Worm (Caenorhabditis elegans) whole organism, L4/young adult: Measurements from ENCODE around the gene elof-1.

Experiments
- W03F9.2 ChIP-seq: fragments of 150-350 bp; optimal IDR thresholded peaks from 2 replicates; lab custom pipeline; 2014; ENCODE audit warnings: missing biosample characterization, missing genetic modification characterization
- dao-5 ChIP-seq: sonication (generic microtip); optimal IDR thresholded peaks from 2 replicates; lab custom pipeline; 2016; ENCODE audit warnings: missing genotype, missing genetic modification characterization, moderate library complexity, missing compliant biosample characterization
- him-1 ChIP-seq: sonication (generic microtip); optimal IDR thresholded peaks from 2 replicates; lab custom pipeline; 2016; ENCODE audit warnings: missing genotype, missing genetic modification reagents, missing genetic modification characterization, missing compliant biosample characterization

The elof-1 gene

DNA sequence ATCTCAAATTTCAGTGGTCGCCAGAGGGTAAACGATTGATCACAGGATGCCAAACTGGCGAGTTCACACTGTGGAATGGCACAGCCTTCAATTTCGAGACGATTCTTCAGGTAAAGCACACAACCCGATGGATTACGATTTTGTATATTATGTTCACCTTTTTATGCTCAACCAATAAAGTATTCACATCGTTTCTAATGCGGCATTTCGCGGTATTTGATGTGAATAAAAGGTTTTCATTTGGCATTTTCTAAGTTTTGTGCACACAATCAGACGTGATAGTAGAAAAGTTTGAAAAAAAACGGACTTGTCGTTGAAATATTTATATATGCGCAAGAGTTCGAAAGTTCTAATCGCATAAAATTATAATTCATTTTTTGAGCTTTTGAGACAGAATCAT is 9.5 kb downstream of the elof-1 start:
- no peak for TF ChIP-seq dao-5 (tag; lab: Kevin White, UChicago)
- TF ChIP-seq him-1 (tag; lab: Kevin White, UChicago), result no peak
- TF ChIP-seq W03F9.2 (tag; lab: Kevin White, UChicago), result no peak

DNA sequence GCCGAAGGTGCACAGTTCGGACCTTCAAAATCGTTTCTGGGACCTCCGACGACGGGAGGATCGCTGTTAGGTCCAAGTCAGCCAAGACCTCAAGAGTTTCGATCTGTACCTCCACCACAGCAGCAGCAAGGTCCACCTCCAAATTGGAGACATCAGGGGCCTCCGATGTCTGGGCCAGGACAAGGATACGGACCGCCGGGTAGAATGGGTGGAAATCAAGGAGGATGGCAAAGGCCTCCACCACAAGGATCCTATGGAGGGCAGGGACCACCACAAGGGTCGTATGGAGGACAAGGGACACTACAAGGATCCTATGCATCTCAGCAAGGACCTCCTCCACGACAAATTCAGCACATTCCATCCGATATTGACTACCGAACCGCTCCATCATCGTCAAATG is 11.1 kb downstream of the elof-1 start:
- no peak for TF ChIP-seq W03F9.2 (tag; lab: Kevin White, UChicago)
- TF ChIP-seq him-1 (tag; lab: Kevin White, UChicago), result no peak

- no peak for TF ChIP-seq him-1 (tag; lab: Kevin White, UChicago)
- no peak for TF ChIP-seq dao-5 (tag; lab: Kevin White, UChicago)
- TF ChIP-seq W03F9.2 (tag; lab: Kevin White, UChicago), result no peak
Measured at ce11 chrII:14361719-14362118, 12.2 kb downstream of the elof-1 start, which contains the start of gene tebp-1. TSS of gene tebp-1 (plus strand) at chrII:14362019.

DNA sequence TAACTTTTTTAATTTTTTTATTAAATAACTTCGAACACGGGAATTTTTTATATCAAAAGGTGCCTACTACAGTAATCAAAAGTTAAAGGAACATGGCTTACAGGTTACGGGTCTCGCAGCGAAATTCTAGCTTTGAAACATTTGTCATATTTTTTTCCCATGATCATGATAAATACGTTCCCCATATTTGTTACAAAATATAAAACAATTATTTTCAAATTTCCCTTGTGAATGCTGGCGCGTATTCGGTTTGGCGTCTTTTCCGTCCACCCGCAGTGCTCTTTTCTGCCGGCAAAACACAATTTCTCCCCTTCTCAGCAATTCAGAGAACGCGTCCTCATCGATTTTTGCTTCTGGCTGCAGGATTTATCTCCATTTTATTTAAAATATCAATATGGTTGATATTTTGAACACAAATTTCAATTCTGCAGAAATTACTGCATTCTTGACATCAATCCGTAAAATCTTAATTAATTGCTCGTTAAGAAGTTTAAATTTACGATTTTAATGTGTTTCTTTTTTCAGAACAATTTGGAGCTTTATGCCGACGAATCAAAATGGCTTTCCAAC is 15.7 kb downstream of the elof-1 start, which contains the start of gene imb-2:
Gene imb-2 (plus strand): TSS at position 520 of the 570 bp plus-strand sequence.
- TF ChIP-seq dao-5 (tag; lab: Kevin White, UChicago) (no peak), W03F9.2 (tag; lab: Kevin White, UChicago) (peak; percentile 60), him-1 (tag; lab: Kevin White, UChicago) (no peak)

DNA sequence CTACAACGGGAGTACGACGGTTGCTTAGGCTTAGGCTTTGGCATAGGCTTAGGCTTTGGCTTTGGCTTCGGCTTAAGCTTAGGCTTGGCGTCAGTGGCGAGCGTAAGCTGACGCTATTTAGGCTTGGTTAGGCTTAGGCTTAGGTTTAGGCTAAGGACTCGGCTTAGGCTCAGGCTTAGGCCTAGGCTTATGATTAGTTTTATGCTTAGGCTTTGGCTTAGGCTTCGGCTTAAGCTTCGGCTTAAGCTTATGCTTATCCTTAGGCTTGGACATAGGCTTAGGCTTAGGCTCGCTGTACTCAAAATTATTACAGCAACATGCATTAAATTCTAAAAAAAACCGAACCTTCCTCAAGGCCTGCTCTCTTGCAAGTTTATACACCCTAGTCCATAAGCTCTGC is 25.1 kb downstream of the elof-1 start:
- no peak for TF ChIP-seq him-1 (tag; lab: Kevin White, UChicago)
- no peak for TF ChIP-seq dao-5 (tag; lab: Kevin White, UChicago)
- no peak for TF ChIP-seq W03F9.2 (tag; lab: Kevin White, UChicago)

- TF ChIP-seq dao-5 (tag; lab: Kevin White, UChicago) (no peak), W03F9.2 (tag; lab: Kevin White, UChicago) (no peak), him-1 (tag; lab: Kevin White, UChicago) (no peak)
Measured at ce11 chrII:14377796-14378195, 28.3 kb downstream of the elof-1 start, which contains the start of gene acr-20. TSS of gene acr-20 (minus strand) at chrII:14377896.

ce11 chrII:14380778-14381177 is 31.2 kb downstream of the elof-1 start:
- no peak for TF ChIP-seq dao-5 (tag; lab: Kevin White, UChicago)
- no peak for TF ChIP-seq him-1 (tag; lab: Kevin White, UChicago)
- no peak for TF ChIP-seq W03F9.2 (tag; lab: Kevin White, UChicago)

DNA sequence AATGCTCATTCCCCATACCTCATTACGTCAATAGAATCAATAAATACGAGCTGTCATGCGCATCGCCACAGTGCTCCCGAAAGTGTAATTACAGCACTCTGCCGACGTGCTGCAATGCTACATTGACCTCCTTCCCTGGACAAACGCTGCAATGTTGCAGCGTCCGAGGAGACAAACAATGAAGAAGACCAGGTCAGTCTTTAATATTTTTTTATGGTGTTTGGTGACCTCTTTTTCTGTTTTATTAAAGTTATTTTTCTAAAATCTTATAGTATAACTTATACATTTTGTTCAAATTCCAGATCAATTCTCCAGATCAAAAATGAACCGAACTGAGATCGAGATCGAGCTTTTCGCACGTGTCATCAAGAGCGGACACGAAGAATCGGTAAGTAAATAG is 31.9 kb downstream of the elof-1 start, which contains the start of gene sdz-26:
Gene sdz-26 (plus strand): TSS at position 301 of the 400 bp plus-strand sequence.
- TF ChIP-seq W03F9.2 (tag; lab: Kevin White, UChicago), result no peak
- no peak for TF ChIP-seq him-1 (tag; lab: Kevin White, UChicago)
- no peak for TF ChIP-seq dao-5 (tag; lab: Kevin White, UChicago)

- TF ChIP-seq W03F9.2 (tag; lab: Kevin White, UChicago) (peak; percentile 69), him-1 (tag; lab: Kevin White, UChicago) (no peak)
Measured at ce11 chrII:14383644-14384043, 34.1 kb downstream of the elof-1 start, which contains the start of gene mes-2. TSS of gene mes-2 (plus strand) at chrII:14383973.

- TF ChIP-seq dao-5 (tag; lab: Kevin White, UChicago) (no peak), W03F9.2 (tag; lab: Kevin White, UChicago) (no peak), him-1 (tag; lab: Kevin White, UChicago) (no peak)
Measured at ce11 chrII:14388213-14388612, 38.7 kb downstream of the elof-1 start, which contains the start of gene F26H11.8. TSS of gene F26H11.8 (plus strand) at chrII:14388513.

- TF ChIP-seq him-1 (tag; lab: Kevin White, UChicago) (no peak), W03F9.2 (tag; lab: Kevin White, UChicago) (peak; percentile 68)
Measured at ce11 chrII:14390036-14390763, 40.7 kb downstream of the elof-1 start, which contains the start of the genes kbp-3 and nurf-1. TSS of gene kbp-3 (minus strand) at chrII:14390078. TSS of gene nurf-1 (plus strand) at chrII:14390713.

ce11 chrII:14393766-14394165 is 44.2 kb downstream of the elof-1 start:
- TF ChIP-seq W03F9.2 (tag; lab: Kevin White, UChicago) (no peak), him-1 (tag; lab: Kevin White, UChicago) (no peak), dao-5 (tag; lab: Kevin White, UChicago) (no peak)

DNA sequence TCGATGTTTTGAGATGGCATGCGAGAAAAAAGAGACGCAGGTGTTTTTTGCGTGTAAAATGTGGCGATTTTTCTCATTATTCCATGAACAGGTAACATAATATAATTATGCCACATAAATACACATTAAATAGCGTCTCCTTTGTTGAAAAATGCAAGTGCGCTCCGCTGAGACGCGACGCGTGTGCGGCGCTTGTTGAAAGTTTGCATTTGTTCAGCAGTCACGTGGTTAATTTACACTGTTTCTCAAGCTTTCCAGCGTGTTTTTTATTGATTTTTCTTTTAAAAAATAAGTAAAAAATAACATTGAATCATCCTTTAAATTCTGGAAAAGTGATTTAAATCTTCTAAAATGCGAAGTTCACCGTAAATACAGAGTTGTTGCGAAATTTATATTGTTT is 50.1 kb downstream of the elof-1 start:
- no peak for TF ChIP-seq dao-5 (tag; lab: Kevin White, UChicago)
- peak; percentile 88 for TF ChIP-seq W03F9.2 (tag; lab: Kevin White, UChicago)
- no peak for TF ChIP-seq him-1 (tag; lab: Kevin White, UChicago)
